Fruit fly (Drosophila melanogaster) whole organism, wandering third instar larva: ENCODE data around the gene Mlp84B.

Experiments
- Abd-B ChIP-seq: fragments of >200 bp; optimal IDR thresholded peaks from 2 replicates; lab custom pipeline; 2017; ENCODE audit warnings: missing biosample characterization, missing genetic modification characterization
- CG32264 ChIP-seq: fragments of 200-800 bp; sonication (Bioruptor generic); optimal IDR thresholded peaks from 2 replicates; lab custom pipeline; 2016; ENCODE audit warnings: missing biosample characterization, missing genetic modification characterization
- CG9705 ChIP-seq: fragments of 200-800 bp; sonication (Bioruptor generic); optimal IDR thresholded peaks from 2 replicates; lab custom pipeline; 2018; ENCODE audit warnings: missing biosample characterization, mild to moderate bottlenecking, missing genetic modification characterization
- CrebA ChIP-seq: fragments of 200-800 bp; sonication (Bioruptor generic); optimal IDR thresholded peaks from 2 replicates; lab custom pipeline; 2016; ENCODE audit warnings: missing biosample characterization, mild to moderate bottlenecking, missing genetic modification characterization, borderline replicate concordance
- Dfd ChIP-seq: fragments of >200 bp; optimal IDR thresholded peaks from 2 replicates; lab custom pipeline; 2017; ENCODE audit warnings: missing biosample characterization, missing genetic modification characterization
- Dif ChIP-seq: fragments of 200-275, 200-300 bp; sonication (Bioruptor generic); optimal IDR thresholded peaks from 2 replicates; lab custom pipeline; 2018; ENCODE audit warnings: missing biosample characterization, missing genetic modification characterization; ENCODE audit not compliant: partially characterized antibody
- GATAd ChIP-seq: sonication (Bioruptor generic); optimal IDR thresholded peaks from 2 replicates; lab custom pipeline; 2016; ENCODE audit warnings: missing biosample characterization, missing genetic modification characterization
- HLH106 ChIP-seq: fragments of 200-800 bp; optimal IDR thresholded peaks from 3 replicates; lab custom pipeline; 2019; ENCODE audit warnings: missing biosample characterization, mild to moderate bottlenecking, missing genetic modification characterization, moderate library complexity
- Hnf4 ChIP-seq: fragments of 200-800 bp; sonication (Bioruptor generic); optimal IDR thresholded peaks from 2 replicates; lab custom pipeline; 2016; ENCODE audit warnings: missing biosample characterization, mild to moderate bottlenecking, missing genetic modification characterization
- Hr78 ChIP-seq: fragments of >200 bp; optimal IDR thresholded peaks from 2 replicates; lab custom pipeline; 2017; ENCODE audit warnings: missing biosample characterization, missing genetic modification characterization
- Hr83 ChIP-seq: fragments of 200-300 bp; sonication (Bioruptor generic); optimal IDR thresholded peaks from 2 replicates; lab custom pipeline; 2016; ENCODE audit warnings: missing biosample characterization, mild to moderate bottlenecking, missing genetic modification characterization, moderate library complexity; ENCODE audit not compliant: poor library complexity, severe bottlenecking
- Jra ChIP-seq: sonication (Bioruptor generic); optimal IDR thresholded peaks from 2 replicates; lab custom pipeline; 2016; ENCODE audit warnings: missing biosample characterization, missing genetic modification characterization
- Mio ChIP-seq: sonication (Bioruptor generic); optimal IDR thresholded peaks from 2 replicates; lab custom pipeline; 2016; ENCODE audit warnings: missing biosample characterization, missing genetic modification characterization
- Myc ChIP-seq: fragments of >200 bp; optimal IDR thresholded peaks from 2 replicates; lab custom pipeline; 2017
- N ChIP-seq: fragments of >200 bp; optimal IDR thresholded peaks from 2 replicates; lab custom pipeline; 2018; ENCODE audit warnings: missing biosample characterization, missing external identifiers, missing genetic modification characterization
- OdsH ChIP-seq: fragments of 200-800 bp; sonication (Bioruptor generic); optimal IDR thresholded peaks from 2 replicates; lab custom pipeline; 2016; ENCODE audit warnings: missing biosample characterization, mild to moderate bottlenecking, missing genetic modification characterization
- Rel ChIP-seq, 2 experiments: fragments of 200-800 bp; sonication (Bioruptor generic) in 1 of 2; optimal IDR thresholded peaks; 2 replicates in 1 of 2; 3 replicates in 1 of 2; lab custom pipeline; 2016 to 2019; ENCODE audit warnings: mild to moderate bottlenecking in 2 of 2, missing biosample characterization in 2 of 2, missing genetic modification characterization in 2 of 2, moderate library complexity in 1 of 2
- Sp1 ChIP-seq: fragments of 200-800 bp; sonication (Bioruptor generic); optimal IDR thresholded peaks from 3 replicates; lab custom pipeline; 2019; ENCODE audit warnings: missing biosample characterization, mild to moderate bottlenecking, missing genetic modification characterization, moderate library complexity
- Vsx2 ChIP-seq: fragments of 200-300, 225-300 bp; sonication (Bioruptor generic); optimal IDR thresholded peaks from 2 replicates; lab custom pipeline; 2018; ENCODE audit warnings: missing biosample characterization, missing genetic modification characterization; ENCODE audit not compliant: partially characterized antibody
- br ChIP-seq: fragments of 200-800 bp; sonication (Bioruptor generic); optimal IDR thresholded peaks from 2 replicates; lab custom pipeline; 2016; ENCODE audit warnings: missing biosample characterization, missing genetic modification characterization
- brk ChIP-seq: fragments of 200-800 bp; sonication (Bioruptor generic); optimal IDR thresholded peaks from 2 replicates; lab custom pipeline; 2016; ENCODE audit warnings: missing biosample characterization, mild to moderate bottlenecking, missing genetic modification characterization
- dl ChIP-seq, 2 experiments: fragments of 175-275, 200-275 bp in 1 of 2; fragments of 200-275 bp in 1 of 2; sonication (Bioruptor generic); optimal IDR thresholded peaks; lab custom pipeline; 2018; ENCODE audit warnings: mild to moderate bottlenecking in 2 of 2, missing biosample characterization in 2 of 2, missing genetic modification characterization in 2 of 2, moderate library complexity in 2 of 2; ENCODE audit not compliant: partially characterized antibody in 2 of 2, insufficient read depth in 1 of 2
- dmrt93B ChIP-seq: fragments of 200-800 bp; sonication (Bioruptor generic); optimal IDR thresholded peaks from 2 replicates; lab custom pipeline; 2018; ENCODE audit warnings: missing biosample characterization, mild to moderate bottlenecking, missing genetic modification characterization
- dsf ChIP-seq: sonication (Bioruptor generic); optimal IDR thresholded peaks from 2 replicates; lab custom pipeline; 2016; ENCODE audit warnings: missing biosample characterization, missing genetic modification characterization, borderline replicate concordance
- ey ChIP-seq: fragments of 200-800 bp; sonication (Bioruptor generic); optimal IDR thresholded peaks from 2 replicates; lab custom pipeline; 2016; ENCODE audit warnings: missing biosample characterization, missing genetic modification characterization
- foxo ChIP-seq, 2 experiments: fragments of 200-800 bp; sonication (Bioruptor generic); optimal IDR thresholded peaks; 2 replicates in 1 of 2; 3 replicates in 1 of 2; lab custom pipeline; 2016 to 2017; ENCODE audit warnings: missing biosample characterization in 2 of 2, missing genetic modification characterization in 2 of 2
- fru ChIP-seq: fragments of 200-800 bp; sonication (Bioruptor generic); optimal IDR thresholded peaks from 3 replicates; lab custom pipeline; 2016; ENCODE audit warnings: missing biosample characterization, mild to moderate bottlenecking, missing genetic modification characterization
- h ChIP-seq: fragments of 200-800 bp; sonication (Bioruptor generic); optimal IDR thresholded peaks from 3 replicates; lab custom pipeline; 2016; ENCODE audit warnings: missing biosample characterization, mild to moderate bottlenecking, missing genetic modification characterization
- jim ChIP-seq: fragments of 175-275, 200-325 bp; sonication (Bioruptor generic); optimal IDR thresholded peaks from 2 replicates; lab custom pipeline; 2016; ENCODE audit warnings: missing biosample characterization, mild to moderate bottlenecking, missing genetic modification characterization
- lola ChIP-seq: fragments of >200 bp; optimal IDR thresholded peaks from 2 replicates; lab custom pipeline; 2017; ENCODE audit warnings: missing biosample characterization, missing genetic modification characterization
- pan ChIP-seq: fragments of >200 bp; optimal IDR thresholded peaks from 2 replicates; lab custom pipeline; 2017
- psq ChIP-seq: fragments of 200-800 bp; sonication (Bioruptor generic); optimal IDR thresholded peaks from 3 replicates; lab custom pipeline; 2017; ENCODE audit warnings: missing biosample characterization, mild to moderate bottlenecking, missing genetic modification characterization, moderate library complexity
- rgr ChIP-seq: fragments of 200-800 bp; sonication (Bioruptor generic); optimal IDR thresholded peaks from 3 replicates; lab custom pipeline; 2016; ENCODE audit warnings: missing biosample characterization, mild to moderate bottlenecking, missing genetic modification characterization
- sage ChIP-seq: fragments of 200-800 bp; sonication (Bioruptor generic); optimal IDR thresholded peaks from 2 replicates; lab custom pipeline; 2016; ENCODE audit warnings: missing biosample characterization, mild to moderate bottlenecking, missing genetic modification characterization
- sv ChIP-seq: fragments of 200-800 bp; sonication (Bioruptor generic); optimal IDR thresholded peaks from 3 replicates; lab custom pipeline; 2016; ENCODE audit warnings: missing biosample characterization, missing genetic modification characterization
- tai ChIP-seq: sonication (Bioruptor generic); optimal IDR thresholded peaks from 2 replicates; lab custom pipeline; 2016; ENCODE audit warnings: missing biosample characterization, missing genetic modification characterization
- usp ChIP-seq: fragments of >200 bp; optimal IDR thresholded peaks from 2 replicates; lab custom pipeline; 2017; ENCODE audit warnings: missing biosample characterization, missing genetic modification characterization
- woc ChIP-seq: sonication (Bioruptor generic); optimal IDR thresholded peaks from 2 replicates; lab custom pipeline; 2016; ENCODE audit warnings: missing biosample characterization, mild to moderate bottlenecking, missing genetic modification characterization

The Mlp84B gene

DNA sequence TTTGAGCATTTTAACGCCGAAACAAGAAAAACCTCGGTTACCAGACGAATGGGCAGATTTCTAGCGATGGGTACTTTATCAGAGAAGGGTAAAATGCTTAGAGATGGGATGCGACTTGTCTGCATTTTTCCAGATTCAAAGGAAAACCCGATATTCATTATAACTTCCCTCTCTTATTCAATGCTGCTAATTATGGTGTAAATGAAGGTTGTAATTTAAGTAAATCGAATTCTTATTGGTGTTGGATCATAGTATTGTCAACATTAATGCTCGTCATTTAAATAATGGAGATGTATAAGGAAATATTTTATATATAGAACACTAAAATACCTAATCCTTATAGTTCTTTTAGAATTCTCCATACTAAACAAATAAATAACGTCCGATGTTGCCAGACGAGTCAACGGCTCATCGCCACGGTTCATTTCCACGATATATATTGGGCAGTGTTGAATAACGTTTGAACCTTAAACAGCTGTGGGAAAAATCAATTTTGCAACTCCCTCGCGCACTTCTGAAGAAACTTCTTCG, 6.6 kb upstream of the Mlp84B start, which contains the start of the genes Alh and CG10098:
Alh (minus strand) TSS at position 77 of the 531 bp plus-strand sequence.
CG10098 (plus strand) TSS at position 440 of the 531 bp plus-strand sequence.
- TF ChIP-seq Abd-B (GFP tag; lab: Kevin White, UChicago) (no peak), Hnf4 (GFP tag; lab: Kevin White, UChicago) (peak; percentile 89), Myc (peak; percentile 1), brk (GFP tag; lab: Kevin White, UChicago) (peak; percentile 81), lola (no peak), OdsH (peak; percentile 76), rgr (peak; percentile 84), Hr78 (no peak), foxo (GFP tag; optimal IDR thresholded peaks at IDR 0.05; lab: Kevin White, UChicago) (peak in 1 of 2 experiments; percentile 92), dsf (GFP tag; lab: Kevin White, UChicago) (peak; percentile 91), Mio (peak; percentile 21), CG32264 (GFP tag; lab: Kevin White, UChicago) (no peak), psq (GFP tag; lab: Kevin White, UChicago) (peak; percentile 77), Vsx2 (no peak), Jra (GFP tag; lab: Kevin White, UChicago) (peak; percentile 88), sv (GFP tag; lab: Kevin White, UChicago) (peak; percentile 84), CG9705 (GFP tag; lab: Kevin White, UChicago) (peak; percentile 79), Dfd (GFP tag; lab: Kevin White, UChicago) (no peak), N (GFP tag; lab: Kevin White, UChicago) (no peak), h (GFP tag; lab: Kevin White, UChicago) (peak; percentile 86), usp (GFP tag; lab: Kevin White, UChicago) (no peak), jim (GFP tag; lab: Kevin White, UChicago) (peak; percentile 91), dmrt93B (GFP tag; lab: Kevin White, UChicago) (peak; percentile 79), HLH106 (peak; percentile 90), woc (peak; percentile 84), pan (lab: Kevin White, UChicago) (no peak), GATAd (GFP tag; lab: Kevin White, UChicago) (peak; percentile 81), Hr83 (peak; percentile 96), Rel (GFP tag; optimal IDR thresholded peaks at IDR 0.05; lab: Kevin White, UChicago) (no peak), Rel (tag; optimal IDR thresholded peaks at IDR 0.05; lab: Kevin White, UChicago) (peak; percentile 21), CrebA (GFP tag; lab: Kevin White, UChicago) (no peak), sage (peak; percentile 43), Sp1 (peak; percentile 81), br (peak; percentile 76), Dif (GFP tag; lab: Kevin White, UChicago) (no peak), dl (GFP tag; optimal IDR thresholded peaks at IDR 0.05; lab: Kevin White, UChicago; ENCODE audit: insufficient read depth in 1 of 2, partially characterized antibody in 2 of 2) (no peak), fru (GFP tag; lab: Kevin White, UChicago) (peak; percentile 84), tai (GFP tag; lab: Kevin White, UChicago) (peak; percentile 94), ey (GFP tag; lab: Kevin White, UChicago) (peak; percentile 89)

- peak; percentile 28 for TF ChIP-seq lola
- TF ChIP-seq psq (GFP tag; lab: Kevin White, UChicago) = no peak
- TF ChIP-seq Hr83 = peak; percentile 87
- TF ChIP-seq Dif (GFP tag; lab: Kevin White, UChicago) = peak; percentile 59
- no peak for TF ChIP-seq usp (GFP tag; lab: Kevin White, UChicago)
- TF ChIP-seq Myc = no peak
- no peak for TF ChIP-seq N (GFP tag; lab: Kevin White, UChicago)
- TF ChIP-seq dl (GFP tag; optimal IDR thresholded peaks at IDR 0.05; lab: Kevin White, UChicago; ENCODE audit: insufficient read depth in 1 of 2, partially characterized antibody in 2 of 2) = peak in 1 of 2 experiments; percentile 39
- TF ChIP-seq Mio = no peak
- no peak for TF ChIP-seq sage
- no peak for TF ChIP-seq Vsx2
- TF ChIP-seq woc = no peak
These were observed 6.2 kb upstream of the Mlp84B start for dm6 chr3R:7123699-7124098.
